Fruit fly (Drosophila melanogaster): ENCODE data around the gene Rbcn-3A.

Gene Rbcn-3A

dm6 chrX:6193183-6193810, 62.0 kb downstream of the Rbcn-3A start (continued):
- TF ChIP-seq Hr3 (GFP tag; optimal IDR thresholded peaks at IDR 0.05) (peak; percentile 75), CG5245 (GFP tag; optimal IDR thresholded peaks at IDR 0.05) (peak; percentile 28), CG3065 (GFP tag; optimal IDR thresholded peaks at IDR 0.05) (peak; percentile 11), CG2116 (GFP tag; optimal IDR thresholded peaks at IDR 0.05) (peak; percentile 30), CG12155 (GFP tag; optimal IDR thresholded peaks at IDR 0.05) (peak; percentile 53), Sin3A (optimal IDR thresholded peaks at IDR 0.05) (no peak), CG11398 (GFP tag; optimal IDR thresholded peaks at IDR 0.05) (no peak), CG15514 (GFP tag; optimal IDR thresholded peaks at IDR 0.05) (peak; percentile 78), CG33213 (GFP tag; optimal IDR thresholded peaks at IDR 0.05) (no peak), zfh1 (GFP tag; IDR thresholded peaks at IDR 0.05) (peak; percentile 91), CG9215 (GFP tag; IDR thresholded peaks at IDR 0.05) (peak; percentile 85), CG1602 (GFP tag; optimal IDR thresholded peaks at IDR 0.05) (peak; percentile 54), hbn (GFP tag; IDR thresholded peaks at IDR 0.05; ENCODE audit: partially characterized antibody) (no peak), oc (tag; optimal IDR thresholded peaks at IDR 0.05) (peak; percentile 71), Gsc (GFP tag; IDR thresholded peaks at IDR 0.05) (peak; percentile 71), CG32532 (GFP tag; IDR thresholded peaks at IDR 0.05) (peak; percentile 89), Antp (GFP tag; optimal IDR thresholded peaks at IDR 0.05) (no peak), CG13775 (GFP tag; optimal IDR thresholded peaks at IDR 0.05) (peak; percentile 67), CG11695 (GFP tag; IDR thresholded peaks at IDR 0.05) (peak; percentile 88), ro (GFP tag; IDR thresholded peaks at IDR 0.05) (peak; percentile 34; the same call in 1 of the 2 replicates), CG14441 (GFP tag; IDR thresholded peaks at IDR 0.05) (peak; percentile 88), sqz (GFP tag; optimal IDR thresholded peaks at IDR 0.05) (peak; percentile 1), ap (GFP tag; IDR thresholded peaks at IDR 0.05) (peak; percentile 63), Dad (GFP tag; optimal IDR thresholded peaks at IDR 0.05) (peak; percentile 16), lov (optimal IDR thresholded peaks at IDR 0.05) (no peak), lov (GFP tag; IDR thresholded peaks at IDR 0.05) (peak; percentile 82; the same call in 2 of the 3 replicates), CG17359 (tag; optimal IDR thresholded peaks at IDR 0.05) (peak; percentile 87), Optix (GFP tag; IDR thresholded peaks at IDR 0.05) (peak; percentile 84), pho (GFP tag; optimal IDR thresholded peaks at IDR 0.05) (peak; percentile 25), caup (GFP tag; optimal IDR thresholded peaks at IDR 0.05; ENCODE audit: severe bottlenecking) (peak; percentile 85), Pdp1 (GFP tag; optimal IDR thresholded peaks at IDR 0.05) (peak in 1 of 2 experiments; percentile 31), HHEX (GFP tag; optimal IDR thresholded peaks at IDR 0.05) (peak; percentile 78), Doc2 (GFP tag; IDR thresholded peaks at IDR 0.05) (peak; percentile 51; the same call in 1 of the 2 replicates), D19A (tag; optimal IDR thresholded peaks at IDR 0.05) (peak; percentile 68), her (GFP tag; optimal IDR thresholded peaks at IDR 0.05) (no peak), scrt (GFP tag; optimal IDR thresholded peaks at IDR 0.05) (peak; percentile 100), HLH3B (GFP tag; IDR thresholded peaks at IDR 0.05) (peak; percentile 91), prd (optimal IDR thresholded peaks at IDR 0.05) (no peak), prd (GFP tag; IDR thresholded peaks at IDR 0.05) (peak; percentile 87), CG9797 (GFP tag; optimal IDR thresholded peaks at IDR 0.05) (no peak), vvl (GFP tag; IDR thresholded peaks at IDR 0.05) (peak; percentile 94), Nf-YB (GFP tag; optimal IDR thresholded peaks at IDR 0.05) (peak; percentile 41), ab (GFP tag; optimal IDR thresholded peaks at IDR 0.05) (no peak), CG32772 (GFP tag; IDR thresholded peaks at IDR 0.05) (peak; percentile 87), ase (GFP tag; IDR thresholded peaks at IDR 0.05) (peak; percentile 88), CG6791 (GFP tag; IDR thresholded peaks at IDR 0.05; ENCODE audit: partially characterized antibody) (no peak), chinmo (GFP tag; IDR thresholded peaks at IDR 0.05; ENCODE audit: partially characterized antibody) (no peak), CG30020 (tag; optimal IDR thresholded peaks at IDR 0.05) (no peak), dysf (GFP tag; IDR thresholded peaks at IDR 0.05) (peak; percentile 92), CG2875 (GFP tag; optimal IDR thresholded peaks at IDR 0.05) (peak; percentile 44), CG17912 (GFP tag; optimal IDR thresholded peaks at IDR 0.05) (no peak)
